Worm (Caenorhabditis elegans) whole organism, L3 larva: ENCODE measurements around the gene Y69A2AR.51.
A peak's percentile ranks its signal among the peaks of the same experiment; 100 is the strongest.

Experiments used
- R02D3.7 ChIP-seq: fragments of 150-350 bp; optimal IDR thresholded peaks from 2 replicates; lab custom pipeline; 2014; ENCODE audit warnings: missing biosample characterization, missing genetic modification characterization
- ZK546.5 ChIP-seq: sonication (generic microtip); optimal IDR thresholded peaks from 2 replicates; lab custom pipeline; 2017; ENCODE audit warnings: missing biosample characterization, missing genetic modification characterization
- ama-1 ChIP-seq: fragments of 150-350 bp; optimal IDR thresholded peaks from 2 replicates; lab custom pipeline; 2018
- ceh-28 ChIP-seq: fragments of 150-350 bp; optimal IDR thresholded peaks from 2 replicates; lab custom pipeline; 2014; ENCODE audit warnings: missing biosample characterization, missing genetic modification reagents, missing genetic modification characterization
- ceh-82 ChIP-seq: fragments of 150-350 bp; optimal IDR thresholded peaks from 2 replicates; lab custom pipeline; 2014; ENCODE audit warnings: missing biosample characterization, missing genetic modification characterization
- ceh-9 ChIP-seq: sonication (generic microtip); optimal IDR thresholded peaks from 2 replicates; lab custom pipeline; 2018; ENCODE audit warnings: missing biosample characterization, missing genetic modification characterization
- egl-27 ChIP-seq: sonication (generic microtip); optimal IDR thresholded peaks from 4 replicates; lab custom pipeline; 2017; ENCODE audit warnings: missing biosample characterization, missing genetic modification reagents, missing genetic modification characterization
- egl-5 ChIP-seq: fragments of 150-350 bp; optimal IDR thresholded peaks from 2 replicates; lab custom pipeline; 2017; ENCODE audit warnings: missing biosample characterization, missing genetic modification reagents, missing genetic modification characterization, inconsistent platforms
- elt-1 ChIP-seq: fragments of 150-350 bp; optimal IDR thresholded peaks from 2 replicates; lab custom pipeline; 2014; ENCODE audit warnings: missing biosample characterization, missing genetic modification characterization
- elt-2 ChIP-seq: sonication (generic microtip); optimal IDR thresholded peaks from 2 replicates; lab custom pipeline; 2016; ENCODE audit warnings: missing genetic modification reagents, mild to moderate bottlenecking, missing genetic modification characterization, missing compliant biosample characterization
- elt-3 ChIP-seq, 3 experiments: fragments of 150-350 bp in 1 of 3; sonication (generic microtip) in 2 of 3; optimal IDR thresholded peaks; 2 replicates in 2 of 3; 4 replicates in 1 of 3; lab custom pipeline; 2014 to 2017; ENCODE audit warnings: missing biosample characterization in 3 of 3, missing genetic modification characterization in 3 of 3
- eor-1 ChIP-seq, 2 experiments: fragments of 150-350 bp; optimal IDR thresholded peaks; 2 replicates each; lab custom pipeline; 2014 to 2018; ENCODE audit warnings: missing biosample characterization in 2 of 2, missing genetic modification characterization in 2 of 2
- fkh-10 ChIP-seq: sonication (generic microtip); optimal IDR thresholded peaks from 2 replicates; lab custom pipeline; 2017; ENCODE audit warnings: missing biosample characterization, missing genetic modification reagents, missing genetic modification characterization
- fkh-2 ChIP-seq: fragments of 150-350 bp; optimal IDR thresholded peaks from 2 replicates; lab custom pipeline; 2014; ENCODE audit warnings: missing biosample characterization, missing genetic modification reagents, missing genetic modification characterization
- jun-1 ChIP-seq: fragments of 150-350 bp; optimal IDR thresholded peaks from 2 replicates; lab custom pipeline; 2014; ENCODE audit warnings: missing biosample characterization, missing genetic modification reagents, missing genetic modification characterization
- lin-15B ChIP-seq: fragments of 150-350 bp; optimal IDR thresholded peaks from 2 replicates; lab custom pipeline; 2014; ENCODE audit warnings: missing biosample characterization, missing genetic modification characterization
- lin-39 ChIP-seq: fragments of 150-350 bp; optimal IDR thresholded peaks from 2 replicates; lab custom pipeline; 2018; ENCODE audit warnings: missing biosample characterization, missing genetic modification reagents, missing genetic modification characterization
- lsy-12 ChIP-seq: sonication (generic microtip); optimal IDR thresholded peaks from 2 replicates; lab custom pipeline; 2016; ENCODE audit warnings: mild to moderate bottlenecking, missing genetic modification characterization, missing compliant biosample characterization
- mdl-1 ChIP-seq: fragments of 150-350 bp; optimal IDR thresholded peaks from 2 replicates; lab custom pipeline; 2014; ENCODE audit warnings: missing biosample characterization, missing genetic modification characterization
- mml-1 ChIP-seq: fragments of 150-350 bp; sonication (generic microtip); optimal IDR thresholded peaks from 3 replicates; lab custom pipeline; 2014; ENCODE audit warnings: missing biosample characterization, missing genetic modification characterization
- nfya-1 ChIP-seq: sonication (generic microtip); optimal IDR thresholded peaks from 2 replicates; lab custom pipeline; 2017; ENCODE audit warnings: missing genetic modification characterization, mild to moderate bottlenecking, missing compliant biosample characterization, antibody characterized with exemption, moderate library complexity; ENCODE audit not compliant: insufficient read depth
- nhr-11 ChIP-seq: fragments of 150-350 bp; optimal IDR thresholded peaks from 2 replicates; lab custom pipeline; 2014; ENCODE audit warnings: missing biosample characterization, missing genetic modification characterization
- nhr-237 ChIP-seq: fragments of 150-350 bp; optimal IDR thresholded peaks from 2 replicates; lab custom pipeline; 2014; ENCODE audit warnings: missing biosample characterization, missing genetic modification characterization
- nhr-25 ChIP-seq: sonication (generic microtip); optimal IDR thresholded peaks from 2 replicates; lab custom pipeline; 2017; ENCODE audit warnings: missing biosample characterization, missing genetic modification characterization
- nhr-28 ChIP-seq: fragments of 150-350 bp; optimal IDR thresholded peaks from 2 replicates; lab custom pipeline; 2014; ENCODE audit warnings: missing biosample characterization, missing genetic modification characterization
- nhr-67 ChIP-seq: fragments of 150-350 bp; optimal IDR thresholded peaks from 2 replicates; lab custom pipeline; 2014; ENCODE audit warnings: missing biosample characterization, missing genetic modification characterization
- nhr-76 ChIP-seq: fragments of 150-350 bp; sonication (generic microtip); optimal IDR thresholded peaks from 5 replicates; lab custom pipeline; 2014; ENCODE audit warnings: missing biosample characterization, missing genetic modification characterization
- nhr-77 ChIP-seq: fragments of 150-350 bp; optimal IDR thresholded peaks from 2 replicates; lab custom pipeline; 2014; ENCODE audit warnings: missing biosample characterization, missing genetic modification characterization
- pha-4 ChIP-seq: fragments of 150-350 bp; optimal IDR thresholded peaks from 2 replicates; lab custom pipeline; 2014; ENCODE audit warnings: missing biosample characterization, missing genetic modification reagents, missing genetic modification characterization
- pqm-1 ChIP-seq: fragments of 150-350 bp; optimal IDR thresholded peaks from 2 replicates; lab custom pipeline; 2017; ENCODE audit warnings: missing biosample characterization, missing genetic modification characterization, inconsistent platforms
- sea-2 ChIP-seq: fragments of 150-350 bp; sonication (generic microtip); optimal IDR thresholded peaks from 4 replicates; lab custom pipeline; 2014; ENCODE audit warnings: missing biosample characterization, missing genetic modification reagents, missing genetic modification characterization
- skn-1 ChIP-seq: fragments of 150-350 bp; optimal IDR thresholded peaks from 2 replicates; lab custom pipeline; 2014; ENCODE audit warnings: missing biosample characterization, missing genetic modification characterization
- snpc-4 ChIP-seq: fragments of 150-350 bp; optimal IDR thresholded peaks from 2 replicates; lab custom pipeline; 2014; ENCODE audit warnings: missing biosample characterization, missing genetic modification characterization
- tbx-2 ChIP-seq: sonication (generic microtip); optimal IDR thresholded peaks from 2 replicates; lab custom pipeline; 2016; ENCODE audit warnings: mild to moderate bottlenecking, missing genetic modification characterization, missing compliant biosample characterization
- unc-39 ChIP-seq: sonication (generic microtip); optimal IDR thresholded peaks from 4 replicates; lab custom pipeline; 2017; ENCODE audit warnings: missing biosample characterization, missing genetic modification characterization
- unc-62 ChIP-seq: fragments of 150-350 bp; sonication (generic microtip); optimal IDR thresholded peaks from 4 replicates; lab custom pipeline; 2014; ENCODE audit warnings: missing biosample characterization, missing genetic modification reagents, missing genetic modification characterization
- zag-1 ChIP-seq: fragments of 150-350 bp; optimal IDR thresholded peaks from 2 replicates; lab custom pipeline; 2014; ENCODE audit warnings: missing biosample characterization, missing genetic modification characterization
- ztf-11 ChIP-seq: fragments of 150-350 bp; optimal IDR thresholded peaks from 2 replicates; lab custom pipeline; 2014; ENCODE audit warnings: missing biosample characterization, missing genetic modification characterization
- ztf-4 ChIP-seq: fragments of 150-350 bp; optimal IDR thresholded peaks from 2 replicates; lab custom pipeline; 2014; ENCODE audit warnings: missing biosample characterization, missing genetic modification characterization

The Y69A2AR.51 gene

ce11 chrIV:2551838-2552237 lies 20.4 kb upstream of the Y69A2AR.51 start:
- no peak for TF ChIP-seq R02D3.7 (tag; lab: Kevin White, UChicago)
- TF ChIP-seq jun-1, result no peak
- TF ChIP-seq nhr-77, result no peak
- no peak for TF ChIP-seq ama-1 (lab: Kevin White, UChicago)
- no peak for TF ChIP-seq sea-2 (GFP tag; lab: Kevin White, UChicago)
- TF ChIP-seq nhr-67 (tag; lab: Kevin White, UChicago), result no peak
- TF ChIP-seq lsy-12 (tag; lab: Kevin White, UChicago), result no peak
- no peak for TF ChIP-seq mdl-1
- no peak for TF ChIP-seq skn-1 (tag; lab: Kevin White, UChicago)
- TF ChIP-seq, all 47 proteins: peak for 0

DNA sequence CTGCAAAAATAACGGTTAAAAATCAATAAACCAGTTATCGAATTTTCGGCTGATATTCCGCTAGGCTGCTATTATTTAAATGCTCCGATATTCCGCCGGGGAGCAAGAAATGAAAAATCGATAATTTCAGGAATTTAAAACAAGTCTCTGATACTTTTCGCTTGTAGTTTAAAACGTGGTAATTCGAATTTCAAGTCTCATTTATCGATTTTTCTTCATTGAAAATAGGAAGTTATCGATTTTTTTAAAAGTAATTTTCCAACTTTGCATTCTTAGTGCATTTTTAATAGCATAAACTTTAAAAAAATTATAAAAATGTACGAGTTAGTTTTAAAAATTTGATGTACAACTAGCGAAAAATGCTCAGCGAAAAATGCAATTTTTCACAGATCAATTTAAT lies 19.9 kb upstream of the Y69A2AR.51 start:
- TF ChIP-seq skn-1 (tag; lab: Kevin White, UChicago) (no peak), nhr-67 (tag; lab: Kevin White, UChicago) (no peak), ceh-28 (tag; lab: Kevin White, UChicago) (peak; percentile 79), ceh-9 (tag; lab: Kevin White, UChicago) (no peak), elt-2 (no peak), ZK546.5 (tag; lab: Kevin White, UChicago) (no peak), nfya-1 (tag; lab: Kevin White, UChicago) (no peak), tbx-2 (tag; lab: Kevin White, UChicago) (no peak)

ce11 chrIV:2552855-2553254 lies 19.4 kb upstream of the Y69A2AR.51 start:
- TF ChIP-seq R02D3.7 (tag; lab: Kevin White, UChicago), result no peak
- TF ChIP-seq nhr-25 (tag; lab: Kevin White, UChicago), result no peak
- TF ChIP-seq pha-4 (tag; lab: Kevin White, UChicago), result no peak
- no peak for TF ChIP-seq lsy-12 (tag; lab: Kevin White, UChicago)
- no peak for TF ChIP-seq unc-62
- no peak for TF ChIP-seq nhr-28
- no peak for TF ChIP-seq egl-5 (tag; lab: Kevin White, UChicago)
- TF ChIP-seq tbx-2 (tag; lab: Kevin White, UChicago), result no peak
- no peak for TF ChIP-seq snpc-4 (tag; lab: Kevin White, UChicago)
- no peak for TF ChIP-seq ceh-82 (tag; lab: Kevin White, UChicago)
- TF ChIP-seq nhr-76 (tag; lab: Kevin White, UChicago), result no peak
- TF ChIP-seq mml-1 (tag; lab: Kevin White, UChicago), result no peak
- no peak for TF ChIP-seq fkh-10
- TF ChIP-seq ceh-28 (tag; lab: Kevin White, UChicago), result no peak
- TF ChIP-seq elt-2, result no peak
- no peak for TF ChIP-seq ama-1 (lab: Kevin White, UChicago)

DNA sequence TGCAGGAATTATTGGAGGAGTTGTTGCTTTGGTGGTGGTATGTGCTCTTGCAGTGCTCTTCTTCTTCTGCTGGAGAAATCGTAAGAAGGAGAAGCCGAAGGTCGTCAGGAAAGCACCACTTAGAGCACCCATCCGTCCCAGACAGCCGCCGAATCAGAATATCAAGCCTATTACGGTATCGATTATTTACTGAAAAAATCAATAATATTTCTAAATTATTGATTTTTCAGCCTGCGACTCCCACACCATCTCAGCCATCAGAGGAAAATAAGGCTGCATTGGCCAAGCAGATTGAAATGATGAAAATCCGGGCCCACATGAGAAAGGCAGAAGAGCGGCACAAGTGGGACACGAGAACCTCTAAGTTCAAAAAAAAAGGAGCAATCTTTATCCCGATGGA lies 16.0 kb upstream of the Y69A2AR.51 start:
- TF ChIP-seq lin-15B (tag; lab: Kevin White, UChicago), result no peak
- TF ChIP-seq fkh-2 (tag; lab: Kevin White, UChicago), result no peak
- TF ChIP-seq ztf-4 (tag; lab: Kevin White, UChicago), result no peak
- no peak for TF ChIP-seq pqm-1 (tag; lab: Kevin White, UChicago)
- TF ChIP-seq sea-2 (GFP tag; lab: Kevin White, UChicago), result no peak
- no peak for TF ChIP-seq skn-1 (tag; lab: Kevin White, UChicago)
- no peak for TF ChIP-seq tbx-2 (tag; lab: Kevin White, UChicago)
- TF ChIP-seq elt-1 (tag; lab: Kevin White, UChicago), result no peak
- TF ChIP-seq unc-62, result no peak
- no peak for TF ChIP-seq nhr-237 (tag; lab: Kevin White, UChicago)
- TF ChIP-seq nhr-11 (tag; lab: Kevin White, UChicago), result no peak
- TF ChIP-seq ceh-28 (tag; lab: Kevin White, UChicago), result no peak
- TF ChIP-seq lin-39, result no peak
- TF ChIP-seq elt-2, result no peak
- TF ChIP-seq ztf-11 (tag; lab: Kevin White, UChicago), result no peak
- no peak for TF ChIP-seq nfya-1 (tag; lab: Kevin White, UChicago)
- no peak for TF ChIP-seq nhr-77
- TF ChIP-seq fkh-10, result no peak
- no peak for TF ChIP-seq nhr-67 (tag; lab: Kevin White, UChicago)
- no peak for TF ChIP-seq ceh-9 (tag; lab: Kevin White, UChicago)

DNA sequence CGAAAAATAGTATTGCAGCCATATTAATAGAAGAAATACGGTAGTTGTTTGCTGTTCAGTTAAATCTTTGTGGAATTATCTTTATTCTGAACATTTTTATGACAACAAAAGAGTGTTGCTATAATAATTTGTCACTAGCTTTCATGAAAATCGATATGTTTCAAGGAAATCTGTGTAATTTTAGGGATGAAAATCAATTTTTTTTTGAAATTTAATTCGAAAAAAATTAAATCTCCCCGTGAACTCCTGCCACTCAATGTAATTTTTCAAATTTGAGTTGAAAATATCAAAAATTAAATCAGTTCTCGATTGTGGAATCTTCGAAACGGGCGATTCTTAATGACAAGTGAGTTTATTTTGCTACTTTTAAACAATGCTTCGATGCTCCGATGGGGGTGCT lies 10.8 kb upstream of the Y69A2AR.51 start, which contains the start of gene Y69A2AR.46:
Gene Y69A2AR.46 (plus strand): TSS at position 301 of the 400 bp plus-strand sequence.
- TF ChIP-seq lin-39 (no peak), elt-3 (tag; optimal IDR thresholded peaks at IDR 0.05; lab: Kevin White, UChicago) (no peak), mdl-1 (no peak), eor-1 (tag; optimal IDR thresholded peaks at IDR 0.05; lab: Kevin White, UChicago) (no peak), zag-1 (no peak), nhr-25 (tag; lab: Kevin White, UChicago) (no peak), snpc-4 (tag; lab: Kevin White, UChicago) (no peak), egl-5 (tag; lab: Kevin White, UChicago) (no peak), nhr-28 (no peak), ZK546.5 (tag; lab: Kevin White, UChicago) (no peak), unc-39 (tag; lab: Kevin White, UChicago) (no peak), skn-1 (tag; lab: Kevin White, UChicago) (no peak), elt-1 (tag; lab: Kevin White, UChicago) (no peak), pha-4 (tag; lab: Kevin White, UChicago) (no peak), egl-27 (no peak), ztf-11 (tag; lab: Kevin White, UChicago) (no peak), ceh-28 (tag; lab: Kevin White, UChicago) (no peak), ama-1 (lab: Kevin White, UChicago) (no peak), ztf-4 (tag; lab: Kevin White, UChicago) (no peak)
